Worm (Caenorhabditis elegans): ENCODE data around the gene pde-2.

DNA sequence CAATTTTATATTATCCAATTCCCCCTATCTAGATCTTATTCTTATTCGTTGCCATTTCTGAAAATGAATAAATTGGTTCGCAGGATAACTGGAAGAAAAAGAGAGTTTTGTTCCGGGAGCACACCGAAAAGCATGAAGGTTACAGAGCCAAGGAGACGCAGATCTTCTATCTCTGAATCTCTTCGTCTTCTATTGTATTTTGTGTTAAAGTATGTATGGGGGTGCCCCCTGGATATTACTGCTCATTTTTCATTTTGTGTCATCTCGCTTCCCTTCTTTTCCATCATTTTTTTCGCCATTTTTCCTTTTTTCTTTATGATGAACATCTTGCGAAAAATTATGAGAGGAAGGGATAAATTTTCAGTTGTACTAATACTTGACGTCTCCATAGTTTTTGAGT, 48.0 kb downstream of the pde-2 start:
- TF ChIP-seq unc-130 (tag; optimal IDR thresholded peaks at IDR 0.05) (no peak), dpl-1 (GFP tag; optimal IDR thresholded peaks at IDR 0.05) (no peak), unc-62 (GFP tag; optimal IDR thresholded peaks at IDR 0.05) (no peak), nhr-11 (tag; optimal IDR thresholded peaks at IDR 0.05) (no peak), fkh-8 (tag; optimal IDR thresholded peaks at IDR 0.05) (no peak), fos-1 (tag; optimal IDR thresholded peaks at IDR 0.05) (no peak), lsy-2 (tag; optimal IDR thresholded peaks at IDR 0.05) (peak in 1 of 2 experiments; percentile 21), lin-39 (tag; optimal IDR thresholded peaks at IDR 0.05) (no peak), efl-3 (GFP tag; optimal IDR thresholded peaks at IDR 0.05) (no peak)

Data from whole organism, L1 larva.